Fruit fly (Drosophila melanogaster) whole organism: Measurements from ENCODE around the gene CG11902.

Source experiments
- CG8478 ChIP-seq: fragments of >200 bp; optimal IDR thresholded peaks from 2 replicates; lab custom pipeline; 2018; ENCODE audit warnings: inconsistent platforms
- Dll ChIP-seq: fragments of >200 bp; optimal IDR thresholded peaks from 2 replicates; lab custom pipeline; 2017
- EcR ChIP-seq, 2 experiments: fragments of >200 bp; optimal IDR thresholded peaks; 2 replicates each; lab custom pipeline; 2017; ENCODE audit warnings: missing biosample characterization in 2 of 2, missing genetic modification characterization in 2 of 2, missing genetic modification reagents in 2 of 2
- pan ChIP-seq: fragments of >200 bp; optimal IDR thresholded peaks from 2 replicates; lab custom pipeline; 2017
- psq ChIP-seq: fragments of >200 bp; optimal IDR thresholded peaks from 2 replicates; lab custom pipeline; 2017
- usp ChIP-seq: fragments of >200 bp; optimal IDR thresholded peaks from 2 replicates; lab custom pipeline; 2017; ENCODE audit warnings: missing biosample characterization, missing genetic modification characterization, mixed read lengths

Gene CG11902

dm6 chr3R:25308228-25308627 lies 26.8 kb upstream of the CG11902 start, which contains the start of gene CG10550:
Gene CG10550, minus strand, starts transcription at chr3R:25308391.
- TF ChIP-seq psq (no peak), CG8478 (lab: Kevin White, UChicago) (no peak), Dll (no peak), pan (lab: Kevin White, UChicago) (no peak), EcR (GFP tag; optimal IDR thresholded peaks at IDR 0.05; lab: Kevin White, UChicago) (no peak), usp (GFP tag; lab: Kevin White, UChicago) (no peak)

dm6 chr3R:25309175-25309574 lies 25.9 kb upstream of the CG11902 start:
- no peak for TF ChIP-seq pan (lab: Kevin White, UChicago)
- TF ChIP-seq psq = no peak
- TF ChIP-seq EcR (GFP tag; optimal IDR thresholded peaks at IDR 0.05; lab: Kevin White, UChicago) = no peak
- no peak for TF ChIP-seq Dll
- no peak for TF ChIP-seq usp (GFP tag; lab: Kevin White, UChicago)
- TF ChIP-seq CG8478 (lab: Kevin White, UChicago) = no peak

- TF ChIP-seq EcR (GFP tag; optimal IDR thresholded peaks at IDR 0.05; lab: Kevin White, UChicago) (no peak), usp (GFP tag; lab: Kevin White, UChicago) (no peak), CG8478 (lab: Kevin White, UChicago) (no peak), Dll (no peak), psq (no peak), pan (lab: Kevin White, UChicago) (no peak)
Observed at dm6 chr3R:25310843-25311242, 24.2 kb upstream of the CG11902 start, which contains the start of gene CG31099. Gene CG31099, minus strand, starts transcription at chr3R:25310943.

dm6 chr3R:25312583-25312982 lies 22.5 kb upstream of the CG11902 start:
- TF ChIP-seq psq (no peak), pan (lab: Kevin White, UChicago) (no peak), Dll (no peak), usp (GFP tag; lab: Kevin White, UChicago) (no peak), CG8478 (lab: Kevin White, UChicago) (no peak), EcR (GFP tag; optimal IDR thresholded peaks at IDR 0.05; lab: Kevin White, UChicago) (no peak)

- no peak for TF ChIP-seq Dll
- no peak for TF ChIP-seq EcR (GFP tag; optimal IDR thresholded peaks at IDR 0.05; lab: Kevin White, UChicago)
- no peak for TF ChIP-seq pan (lab: Kevin White, UChicago)
- no peak for TF ChIP-seq usp (GFP tag; lab: Kevin White, UChicago)
- no peak for TF ChIP-seq psq
Observed at dm6 chr3R:25313771-25314170, 21.3 kb upstream of the CG11902 start, which contains the start of gene CG31087. Gene CG31087, minus strand, starts transcription at chr3R:25313833.

- TF ChIP-seq pan (lab: Kevin White, UChicago) (no peak), psq (no peak), usp (GFP tag; lab: Kevin White, UChicago) (no peak), Dll (no peak), CG8478 (lab: Kevin White, UChicago) (no peak), EcR (GFP tag; optimal IDR thresholded peaks at IDR 0.05; lab: Kevin White, UChicago) (no peak)
Observed at dm6 chr3R:25316016-25316415, 19.0 kb upstream of the CG11902 start, which contains the start of gene CG10559. Gene CG10559, minus strand, starts transcription at chr3R:25316116.

dm6 chr3R:25318011-25318410 lies 17.0 kb upstream of the CG11902 start, which contains the start of gene CG10553:
Gene CG10553, minus strand, starts transcription at chr3R:25318111.
- TF ChIP-seq usp (GFP tag; lab: Kevin White, UChicago) (no peak), Dll (no peak), CG8478 (lab: Kevin White, UChicago) (no peak), pan (lab: Kevin White, UChicago) (no peak), EcR (GFP tag; optimal IDR thresholded peaks at IDR 0.05; lab: Kevin White, UChicago) (no peak), psq (no peak)

- TF ChIP-seq usp (GFP tag; lab: Kevin White, UChicago) (no peak), pan (lab: Kevin White, UChicago) (no peak), psq (no peak), CG8478 (lab: Kevin White, UChicago) (no peak), EcR (GFP tag; optimal IDR thresholded peaks at IDR 0.05; lab: Kevin White, UChicago) (no peak), Dll (no peak)
Observed at dm6 chr3R:25320051-25320705, 14.9 kb upstream of the CG11902 start, which contains the start of gene CG10560. Gene CG10560, minus strand, starts transcription at chr3R:25320101.

- no peak for TF ChIP-seq EcR (GFP tag; optimal IDR thresholded peaks at IDR 0.05; lab: Kevin White, UChicago)
- no peak for TF ChIP-seq CG8478 (lab: Kevin White, UChicago)
- TF ChIP-seq usp (GFP tag; lab: Kevin White, UChicago) = no peak
- no peak for TF ChIP-seq pan (lab: Kevin White, UChicago)
- TF ChIP-seq Dll = no peak
- TF ChIP-seq psq = no peak
Observed at dm6 chr3R:25320898-25321297, 14.2 kb upstream of the CG11902 start.

- no peak for TF ChIP-seq EcR (GFP tag; optimal IDR thresholded peaks at IDR 0.05; lab: Kevin White, UChicago)
- TF ChIP-seq usp (GFP tag; lab: Kevin White, UChicago) = no peak
- no peak for TF ChIP-seq psq
Observed at dm6 chr3R:25321681-25322080, 13.4 kb upstream of the CG11902 start.

dm6 chr3R:25322657-25323056 lies 12.4 kb upstream of the CG11902 start, which contains the start of gene CG10562:
Gene CG10562, minus strand, starts transcription at chr3R:25322757.
- no peak for TF ChIP-seq usp (GFP tag; lab: Kevin White, UChicago)
- no peak for TF ChIP-seq EcR (GFP tag; optimal IDR thresholded peaks at IDR 0.05; lab: Kevin White, UChicago)
- TF ChIP-seq psq = no peak
- TF ChIP-seq Dll = no peak
- no peak for TF ChIP-seq CG8478 (lab: Kevin White, UChicago)
- TF ChIP-seq pan (lab: Kevin White, UChicago) = no peak

- TF ChIP-seq pan (lab: Kevin White, UChicago) (no peak), EcR (GFP tag; optimal IDR thresholded peaks at IDR 0.05; lab: Kevin White, UChicago) (no peak), psq (no peak), Dll (no peak), CG8478 (lab: Kevin White, UChicago) (no peak), usp (GFP tag; lab: Kevin White, UChicago) (no peak)
Observed at dm6 chr3R:25329079-25329478, 6.0 kb upstream of the CG11902 start, which contains the start of gene CHKov1. Gene CHKov1, minus strand, starts transcription at chr3R:25329316.
